Worm (Caenorhabditis elegans) whole organism, L3 larva: ENCODE data around the gene T04A11.1.
"Not testable (repeated sequence)": the region's sequence is repeated elsewhere in the genome, so short reads cannot be mapped to it uniquely, and the experiment has no call there.

ENCODE experiments used
- R02D3.7 ChIP-seq: fragments of 150-350 bp; optimal IDR thresholded peaks from 2 replicates; lab custom pipeline; 2014; ENCODE audit warnings: missing biosample characterization, missing genetic modification characterization
- egl-27 ChIP-seq: sonication (generic microtip); optimal IDR thresholded peaks from 4 replicates; lab custom pipeline; 2017; ENCODE audit warnings: missing biosample characterization, missing genetic modification reagents, missing genetic modification characterization
- elt-1 ChIP-seq: fragments of 150-350 bp; optimal IDR thresholded peaks from 2 replicates; lab custom pipeline; 2014; ENCODE audit warnings: missing biosample characterization, missing genetic modification characterization
- lin-15B ChIP-seq: fragments of 150-350 bp; optimal IDR thresholded peaks from 2 replicates; lab custom pipeline; 2014; ENCODE audit warnings: missing biosample characterization, missing genetic modification characterization
- lsy-12 ChIP-seq: sonication (generic microtip); optimal IDR thresholded peaks from 2 replicates; lab custom pipeline; 2016; ENCODE audit warnings: mild to moderate bottlenecking, missing genetic modification characterization, missing compliant biosample characterization
- nhr-11 ChIP-seq: fragments of 150-350 bp; optimal IDR thresholded peaks from 2 replicates; lab custom pipeline; 2014; ENCODE audit warnings: missing biosample characterization, missing genetic modification characterization
- nhr-12 ChIP-seq: fragments of 150-350 bp; optimal IDR thresholded peaks from 2 replicates; lab custom pipeline; 2014; ENCODE audit warnings: missing biosample characterization, missing genetic modification characterization
- nhr-23 ChIP-seq: fragments of 150-350 bp; optimal IDR thresholded peaks from 2 replicates; lab custom pipeline; 2014; ENCODE audit warnings: missing biosample characterization, missing genetic modification reagents, missing genetic modification characterization
- nhr-28 ChIP-seq: fragments of 150-350 bp; optimal IDR thresholded peaks from 2 replicates; lab custom pipeline; 2014; ENCODE audit warnings: missing biosample characterization, missing genetic modification characterization
- tbx-2 ChIP-seq: sonication (generic microtip); optimal IDR thresholded peaks from 2 replicates; lab custom pipeline; 2016; ENCODE audit warnings: mild to moderate bottlenecking, missing genetic modification characterization, missing compliant biosample characterization
- unc-39 ChIP-seq: sonication (generic microtip); optimal IDR thresholded peaks from 4 replicates; lab custom pipeline; 2017; ENCODE audit warnings: missing biosample characterization, missing genetic modification characterization
- zag-1 ChIP-seq: fragments of 150-350 bp; optimal IDR thresholded peaks from 2 replicates; lab custom pipeline; 2014; ENCODE audit warnings: missing biosample characterization, missing genetic modification characterization

- TF ChIP-seq R02D3.7 (tag; lab: Kevin White, UChicago); nhr-11 (tag; lab: Kevin White, UChicago); zag-1 (tag; lab: Kevin White, UChicago); lin-15B (tag; lab: Kevin White, UChicago); lsy-12 (tag; lab: Kevin White, UChicago); tbx-2 (tag; lab: Kevin White, UChicago); nhr-12 (tag; lab: Kevin White, UChicago); nhr-23; elt-1 (tag; lab: Kevin White, UChicago); nhr-28 (tag; lab: Kevin White, UChicago); egl-27 (tag; lab: Kevin White, UChicago); unc-39 (tag; lab: Kevin White, UChicago): not testable (repeated sequence)
Observed at ce11 chrIV:12476942-12477341, at the start of gene T04A11.1.
